Worm (Caenorhabditis elegans) whole organism, L4 larva: ENCODE measurements around the gene mlp-1.
A peak's percentile ranks its signal among the peaks of the same experiment; 100 is the strongest.

Experiments used
- F37D6.2 ChIP-seq: sonication (generic microtip); optimal IDR thresholded peaks from 2 replicates; lab custom pipeline; 2016; ENCODE audit warnings: mild to moderate bottlenecking, missing genetic modification characterization, missing compliant biosample characterization
- T20F7.1 ChIP-seq: fragments of 200-800 bp; sonication (Bioruptor generic); optimal IDR thresholded peaks from 2 replicates; lab custom pipeline; 2018; ENCODE audit warnings: mild to moderate bottlenecking, missing genetic modification characterization, missing compliant biosample characterization
- Y48G9A.11 ChIP-seq: fragments of 200-800 bp; sonication (Bioruptor generic); IDR thresholded peaks from 2 replicates; pipeline ENCODE4 v1.3.6; 2022; ENCODE audit warnings: missing genetic modification reagents, missing genetic modification characterization, missing compliant biosample characterization
- aha-1 ChIP-seq: fragments of 150-350 bp; peaks from one replicate; lab custom pipeline; 2014; ENCODE audit warnings: missing biosample characterization, missing genetic modification characterization
- ceh-62 ChIP-seq: sonication (generic microtip); optimal IDR thresholded peaks from 2 replicates; lab custom pipeline; 2017; ENCODE audit warnings: missing biosample characterization, missing genetic modification characterization
- ctbp-1 ChIP-seq: fragments of 200-800 bp; sonication (Bioruptor generic); IDR thresholded peaks from 2 replicates; pipeline ENCODE4 v1.3.6; 2022; ENCODE audit warnings: missing genetic modification reagents, missing genetic modification characterization, missing compliant biosample characterization
- daf-12 ChIP-seq: fragments of 150-350 bp; optimal IDR thresholded peaks from 2 replicates; lab custom pipeline; 2014; ENCODE audit warnings: missing biosample characterization, missing genetic modification reagents, missing genetic modification characterization
- daf-16 ChIP-seq, 3 experiments: sonication (generic microtip); optimal IDR thresholded peaks; 2 replicates each; lab custom pipeline; 2016 to 2017; ENCODE audit warnings: missing genetic modification characterization in 3 of 3, missing genetic modification reagents in 3 of 3, mild to moderate bottlenecking in 2 of 3, missing compliant biosample characterization in 2 of 3, missing biosample characterization in 1 of 3, moderate library complexity in 1 of 3
- daf-19 ChIP-seq: fragments of 200-800 bp; sonication (Bioruptor generic); conservative IDR thresholded peaks from 2 replicates; pipeline ENCODE4 v1.3.6; 2022; ENCODE audit warnings: missing genetic modification characterization, missing compliant biosample characterization
- dmd-6 ChIP-seq: fragments of 200-800 bp; sonication (Bioruptor generic); IDR thresholded peaks from 2 replicates; pipeline ENCODE4 v1.3.6; 2022; ENCODE audit warnings: missing genetic modification reagents, missing genetic modification characterization, missing compliant biosample characterization
- dmd-9 ChIP-seq: fragments of 200-800 bp; sonication (Bioruptor generic); IDR thresholded peaks from 2 replicates; pipeline ENCODE4 v1.3.6; 2022; ENCODE audit warnings: missing genetic modification reagents, missing genetic modification characterization, missing compliant biosample characterization
- dpl-1 ChIP-seq: fragments of 150-350 bp; optimal IDR thresholded peaks from 2 replicates; lab custom pipeline; 2014; ENCODE audit warnings: missing biosample characterization, missing genetic modification reagents, missing genetic modification characterization
- egl-27 ChIP-seq: sonication (generic microtip); optimal IDR thresholded peaks from 3 replicates; lab custom pipeline; 2017; ENCODE audit warnings: missing biosample characterization, missing genetic modification reagents, missing genetic modification characterization
- hlh-11 ChIP-seq: fragments of 200-800 bp; sonication (Bioruptor generic); optimal IDR thresholded peaks from 2 replicates; lab custom pipeline; 2018; ENCODE audit warnings: mild to moderate bottlenecking, missing genetic modification characterization, missing compliant biosample characterization
- hlh-30 ChIP-seq: sonication (generic microtip); optimal IDR thresholded peaks from 2 replicates; lab custom pipeline; 2017; ENCODE audit warnings: antibody characterized with exemption, mild to moderate bottlenecking, missing genetic modification characterization, missing compliant biosample characterization; ENCODE audit not compliant: insufficient read depth
- hmg-1.1 ChIP-seq: fragments of 200-800 bp; sonication (Bioruptor generic); IDR thresholded peaks from 2 replicates; pipeline ENCODE4 v1.3.6; 2022; ENCODE audit warnings: missing genetic modification reagents, missing genetic modification characterization, missing compliant biosample characterization
- lin-13 ChIP-seq: fragments of 150-350 bp; optimal IDR thresholded peaks from 2 replicates; lab custom pipeline; 2014; ENCODE audit warnings: missing biosample characterization, missing genetic modification reagents, missing genetic modification characterization
- lin-38 ChIP-seq: fragments of 200-800 bp; sonication (Bioruptor generic); IDR thresholded peaks from 2 replicates; pipeline ENCODE4 v1.3.6; 2022; ENCODE audit warnings: missing genetic modification reagents, missing genetic modification characterization, missing compliant biosample characterization
- lsy-2 ChIP-seq, 2 experiments: fragments of 150-350 bp in 1 of 2; sonication (generic microtip) in 1 of 2; optimal IDR thresholded peaks; 2 replicates each; lab custom pipeline; 2014 to 2017; ENCODE audit warnings: missing biosample characterization in 2 of 2, missing genetic modification characterization in 2 of 2
- madf-9 ChIP-seq: fragments of 200-800 bp; sonication (Bioruptor generic); conservative IDR thresholded peaks from 2 replicates; pipeline ENCODE4 v1.3.6; 2022; ENCODE audit warnings: missing genetic modification reagents, missing genetic modification characterization, missing compliant biosample characterization
- mdl-1 ChIP-seq, 2 experiments: fragments of 150-350 bp in 1 of 2; sonication (generic microtip) in 1 of 2; optimal IDR thresholded peaks; 2 replicates each; lab custom pipeline; 2014 to 2017; ENCODE audit warnings: missing biosample characterization in 2 of 2, missing genetic modification characterization in 2 of 2
- mep-1 ChIP-seq: fragments of 150-350 bp; sonication (generic microtip); optimal IDR thresholded peaks from 3 replicates; lab custom pipeline; 2014; ENCODE audit warnings: missing biosample characterization, missing genetic modification characterization
- nhr-102 ChIP-seq: sonication (generic microtip); optimal IDR thresholded peaks from 2 replicates; lab custom pipeline; 2016; ENCODE audit warnings: mild to moderate bottlenecking, missing genetic modification characterization, moderate library complexity, missing compliant biosample characterization
- nhr-111 ChIP-seq: fragments of 200-800 bp; sonication (Bioruptor generic); optimal IDR thresholded peaks from 2 replicates; lab custom pipeline; 2018; ENCODE audit warnings: mild to moderate bottlenecking, missing genetic modification characterization, missing compliant biosample characterization
- php-3 ChIP-seq: fragments of 200-800 bp; sonication (Bioruptor generic); IDR thresholded peaks from 2 replicates; pipeline ENCODE4 v1.3.6; 2022; ENCODE audit warnings: missing genetic modification reagents, missing genetic modification characterization, missing compliant biosample characterization
- rbr-2 ChIP-seq: sonication (generic microtip); optimal IDR thresholded peaks from 2 replicates; lab custom pipeline; 2016; ENCODE audit warnings: missing genotype, missing genetic modification characterization, missing compliant biosample characterization
- skn-1 ChIP-seq: fragments of 150-350 bp; optimal IDR thresholded peaks from 2 replicates; lab custom pipeline; 2014; ENCODE audit warnings: missing biosample characterization, missing genetic modification characterization
- unc-130 ChIP-seq: sonication (generic microtip); optimal IDR thresholded peaks from 2 replicates; lab custom pipeline; 2016; ENCODE audit warnings: missing genetic modification reagents, missing genetic modification characterization, missing compliant biosample characterization
- unc-39 ChIP-seq: sonication (generic microtip); optimal IDR thresholded peaks from 2 replicates; lab custom pipeline; 2017; ENCODE audit warnings: missing biosample characterization, missing genetic modification characterization
- unc-62 ChIP-seq, 3 experiments: fragments of 150-350 bp in 1 of 3; sonication (generic microtip); optimal IDR thresholded peaks in 2 of 3; peaks in 1 of 3; 1 replicate in 1 of 3; 2 replicates in 2 of 3; lab custom pipeline; 2014 to 2017; ENCODE audit warnings: missing biosample characterization in 3 of 3, missing genetic modification characterization in 3 of 3, missing genetic modification reagents in 3 of 3, missing genotype in 1 of 3
- zag-1 ChIP-seq: fragments of 150-350 bp; optimal IDR thresholded peaks from 2 replicates; lab custom pipeline; 2014; ENCODE audit warnings: missing biosample characterization, missing genetic modification characterization
- ztf-7 ChIP-seq: fragments of 150-350 bp; optimal IDR thresholded peaks from 2 replicates; lab custom pipeline; 2014; ENCODE audit warnings: missing biosample characterization, missing genetic modification characterization

The mlp-1 gene

DNA sequence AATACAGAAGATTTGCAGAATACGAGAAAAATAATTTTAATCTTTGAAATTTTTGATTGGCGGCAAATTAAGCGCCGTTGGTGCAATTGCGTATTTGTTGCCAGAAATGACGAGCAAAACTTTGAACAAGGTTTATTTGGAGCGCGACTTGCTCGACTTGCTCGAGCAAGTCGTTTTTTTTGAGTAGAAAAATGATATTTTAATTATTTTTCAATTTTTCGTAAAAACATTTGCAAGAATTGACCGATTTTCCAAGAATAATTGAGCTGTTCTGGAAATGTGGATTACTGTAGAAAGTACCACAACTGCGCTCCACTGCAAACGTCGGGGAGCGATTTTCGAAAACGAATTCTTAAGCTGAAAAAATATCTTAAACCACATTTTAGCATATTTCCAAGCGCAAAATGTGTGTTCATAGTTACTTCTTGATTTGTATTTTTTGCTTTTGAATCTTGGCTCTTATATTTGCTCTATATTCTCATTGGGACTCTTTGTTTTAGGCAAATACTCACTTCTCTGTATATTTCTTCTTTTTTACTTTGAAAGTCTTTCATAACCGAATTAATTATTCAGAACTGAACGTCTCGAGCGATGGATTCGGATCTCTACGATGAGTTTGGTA lies 34.2 kb upstream of the mlp-1 start, which contains the start of the genes gcna-1 and eftu-2:
gcna-1 (minus strand) TSS at position 96 of the 622 bp plus-strand sequence.
eftu-2 (plus strand) TSS at position 572 of the 622 bp plus-strand sequence.
- TF ChIP-seq F37D6.2 (tag; lab: Kevin White, UChicago) = no peak
- TF ChIP-seq lin-38 = peak; percentile 77
- peak; percentile 3 for TF ChIP-seq rbr-2 (tag; lab: Kevin White, UChicago)
- TF ChIP-seq dpl-1 (GFP tag; lab: Kevin White, UChicago) = peak; percentile 82
- no peak for TF ChIP-seq T20F7.1 (GFP tag; lab: Kevin White, UChicago)
- no peak for TF ChIP-seq php-3
- peak in 1 of 2 experiments; percentile 92 for TF ChIP-seq lsy-2 (tag; optimal IDR thresholded peaks at IDR 0.05; lab: Kevin White, UChicago)

DNA sequence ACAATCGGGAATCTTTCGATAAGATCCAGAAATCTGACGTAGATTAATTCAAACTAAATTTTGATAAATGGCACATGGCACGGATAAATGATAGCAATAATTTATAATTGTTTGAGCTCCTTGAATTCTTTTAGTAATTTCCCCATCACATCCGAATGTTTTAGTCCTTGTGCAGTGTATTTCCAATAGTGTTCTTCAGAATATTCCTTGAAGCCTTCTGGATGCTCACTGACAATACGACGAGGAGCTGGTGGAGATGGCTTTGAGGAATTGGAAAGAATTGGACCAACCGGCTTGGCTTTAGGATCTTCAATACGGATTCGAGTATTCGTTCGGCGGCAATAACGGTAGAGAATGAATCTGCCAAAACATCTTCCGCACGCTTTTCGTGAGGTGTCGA lies 31.6 kb upstream of the mlp-1 start:
- TF ChIP-seq madf-9 (GFP tag; lab: Robert Waterston, UW) = no peak
- peak; percentile 9; the same call in 1 of the 2 replicates for TF ChIP-seq dmd-6 (GFP tag; lab: Robert Waterston, UW)
- TF ChIP-seq zag-1 (tag; lab: Kevin White, UChicago) = no peak
- TF ChIP-seq Y48G9A.11 (GFP tag; lab: Robert Waterston, UW) = no peak

DNA sequence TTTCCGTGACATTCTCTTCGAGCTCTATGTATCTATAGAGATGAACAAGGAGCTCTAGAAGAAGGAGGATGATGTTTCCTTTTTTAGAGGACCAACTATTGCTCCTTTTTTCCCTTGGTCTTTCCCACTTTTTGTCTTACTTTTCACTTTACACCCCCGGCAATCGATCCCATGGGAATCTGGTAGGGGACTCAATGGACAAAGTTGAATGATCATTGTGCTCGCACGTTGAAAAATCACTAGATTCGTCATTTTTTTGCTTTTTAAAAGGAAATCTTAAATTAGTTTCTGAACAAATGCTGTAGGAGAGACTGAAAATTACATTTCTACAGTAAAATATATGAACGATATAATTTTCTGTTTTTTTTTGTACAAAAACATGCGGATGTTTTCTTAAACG lies 27.2 kb upstream of the mlp-1 start:
- TF ChIP-seq ceh-62 (no peak), daf-16 (GFP tag; optimal IDR thresholded peaks at IDR 0.05; lab: Kevin White, UChicago) (no peak), daf-16 (tag; optimal IDR thresholded peaks at IDR 0.05; lab: Kevin White, UChicago) (no peak), aha-1 (tag; lab: Kevin White, UChicago) (peak; percentile 96), unc-62 (GFP tag; optimal IDR thresholded peaks at IDR 0.05 in 1 of 2; lab: Kevin White, UChicago) (peak in 1 of 2 experiments; percentile 39), unc-62 (tag; optimal IDR thresholded peaks at IDR 0.05; lab: Kevin White, UChicago) (no peak)

DNA sequence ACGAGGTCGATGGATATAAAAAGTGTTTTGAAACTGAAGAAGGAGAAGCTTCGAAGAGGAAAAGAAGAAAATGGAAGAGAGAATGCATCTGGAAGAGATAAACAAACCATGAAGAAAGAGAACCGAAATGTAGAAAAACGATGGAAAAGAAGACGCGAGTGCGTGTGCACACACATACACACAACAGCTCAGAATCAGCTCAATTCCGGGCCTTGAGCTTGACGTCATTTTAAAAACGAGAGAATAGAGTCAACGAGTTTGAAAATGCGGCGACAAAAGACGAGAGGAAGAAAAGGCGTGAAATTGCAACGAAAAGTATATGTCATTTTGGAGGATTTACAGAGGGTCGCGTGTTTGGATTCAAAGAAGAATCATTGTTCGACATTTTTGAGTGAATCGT lies 24.8 kb upstream of the mlp-1 start:
- peak; percentile 7 for TF ChIP-seq hlh-11 (tag; lab: Kevin White, UChicago)
- peak; percentile 54 for TF ChIP-seq mep-1 (tag; lab: Kevin White, UChicago)
- no peak for TF ChIP-seq daf-19 (GFP tag; lab: Robert Waterston, UW)
- peak in 1 of 2 experiments; percentile 38 for TF ChIP-seq unc-62 (GFP tag; optimal IDR thresholded peaks at IDR 0.05 in 1 of 2; lab: Kevin White, UChicago)
- TF ChIP-seq unc-62 (tag; optimal IDR thresholded peaks at IDR 0.05; lab: Kevin White, UChicago) = no peak
- TF ChIP-seq ztf-7 (tag; lab: Kevin White, UChicago) = no peak
- TF ChIP-seq aha-1 (tag; lab: Kevin White, UChicago) = peak; percentile 99
- peak in 1 of 2 experiments; percentile 34 for TF ChIP-seq mdl-1 (tag; optimal IDR thresholded peaks at IDR 0.05; lab: Kevin White, UChicago)
- TF ChIP-seq lin-13 (GFP tag; lab: Kevin White, UChicago) = no peak
- no peak for TF ChIP-seq egl-27 (tag; lab: Kevin White, UChicago)
- no peak for TF ChIP-seq nhr-111 (GFP tag; lab: Kevin White, UChicago)
- TF ChIP-seq unc-39 (tag; lab: Kevin White, UChicago) = peak; percentile 33
- peak; percentile 2 for TF ChIP-seq F37D6.2 (tag; lab: Kevin White, UChicago)
- TF ChIP-seq daf-12 = no peak
- TF ChIP-seq unc-130 (GFP tag; lab: Kevin White, UChicago) = no peak
- TF ChIP-seq skn-1 (tag; lab: Kevin White, UChicago) = no peak
- TF ChIP-seq lsy-2 (tag; optimal IDR thresholded peaks at IDR 0.05; lab: Kevin White, UChicago) = peak in 1 of 2 experiments; percentile 46
- TF ChIP-seq nhr-102 (tag; lab: Kevin White, UChicago) = no peak
- TF ChIP-seq ctbp-1 (GFP tag; lab: Robert Waterston, UW) = peak; percentile 70; the same call in 1 of the 2 replicates
- peak; percentile 46 for TF ChIP-seq hlh-30
- TF ChIP-seq hmg-1.1 (GFP tag; lab: Robert Waterston, UW) = peak; percentile 31; the same call in 1 of the 2 replicates
- TF ChIP-seq rbr-2 (tag; lab: Kevin White, UChicago) = peak; percentile 11
- TF ChIP-seq dmd-9 (GFP tag; lab: Robert Waterston, UW) = no peak
